Worm (Caenorhabditis elegans): ENCODE results near the gene D1053.3.

DNA sequence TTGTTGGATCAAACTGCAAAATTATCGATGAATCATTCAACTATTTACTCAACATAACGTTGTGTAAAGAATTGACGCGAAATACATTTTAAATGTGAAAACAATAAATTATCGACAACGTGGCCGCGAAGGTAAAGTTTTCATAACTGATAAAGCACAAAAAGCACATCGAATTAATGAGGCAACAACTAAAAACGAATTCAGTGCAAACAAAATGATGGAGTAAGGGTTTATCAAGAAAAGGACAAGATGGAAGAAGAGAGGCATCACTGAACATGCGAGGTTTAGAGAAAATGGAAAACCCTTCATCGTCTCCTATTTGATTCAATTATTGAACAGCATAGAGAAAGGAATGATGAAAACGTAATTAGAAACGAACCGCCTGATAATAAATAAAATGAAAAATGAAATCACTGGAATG, 13.2 kb downstream of the D1053.3 start, which contains the start of gene D1053.4:
- TF ChIP-seq elt-3 (tag; optimal IDR thresholded peaks at IDR 0.05) (no peak), blmp-1 (tag; optimal IDR thresholded peaks at IDR 0.05) (no peak), snpc-4 (tag; optimal IDR thresholded peaks at IDR 0.05) (no peak), unc-62 (GFP tag; optimal IDR thresholded peaks at IDR 0.05) (no peak), M03D4.4 (tag; optimal IDR thresholded peaks at IDR 0.05) (no peak), cnd-1 (tag; optimal IDR thresholded peaks at IDR 0.05) (no peak)
